Fruit fly (Drosophila melanogaster) whole organism, adult: Measurements from ENCODE around the gene Cmpk.

ENCODE experiments used
- CG14711 ChIP-seq: fragments of 200-800 bp; sonication (Bioruptor generic); optimal IDR thresholded peaks from 2 replicates; lab custom pipeline; 2018; ENCODE audit warnings: missing biosample characterization, mild to moderate bottlenecking, missing genetic modification characterization, moderate library complexity
- CG1620 ChIP-seq: fragments of 200-800 bp; sonication (Bioruptor generic); optimal IDR thresholded peaks from 2 replicates; lab custom pipeline; 2016; ENCODE audit warnings: missing biosample characterization, missing genetic modification characterization
- CG33017 ChIP-seq: fragments of 200-800 bp; sonication (Bioruptor generic); optimal IDR thresholded peaks from 2 replicates; lab custom pipeline; 2018; ENCODE audit warnings: missing biosample characterization, mild to moderate bottlenecking, missing genetic modification characterization, moderate library complexity
- CG7045 ChIP-seq: fragments of 200-800 bp; sonication (Bioruptor generic); optimal IDR thresholded peaks from 2 replicates; lab custom pipeline; 2017; ENCODE audit warnings: missing biosample characterization, mild to moderate bottlenecking, missing genetic modification characterization
- Crg-1 ChIP-seq: fragments of 200-800 bp; sonication (Bioruptor generic); optimal IDR thresholded peaks from 2 replicates; lab custom pipeline; 2016; ENCODE audit warnings: missing biosample characterization, missing genetic modification characterization
- bab1 ChIP-seq: fragments of 200-800 bp; sonication (Bioruptor generic); optimal IDR thresholded peaks from 3 replicates; lab custom pipeline; 2019; ENCODE audit warnings: missing biosample characterization, mild to moderate bottlenecking, missing genetic modification characterization, moderate library complexity
- cnc ChIP-seq, 2 experiments: fragments of >200 bp; optimal IDR thresholded peaks; 2 replicates each; lab custom pipeline; 2017
- tj ChIP-seq: fragments of 200-800 bp; sonication (Bioruptor generic); optimal IDR thresholded peaks from 3 replicates; lab custom pipeline; 2017; ENCODE audit warnings: missing biosample characterization, mild to moderate bottlenecking, missing genetic modification characterization, moderate library complexity

- TF ChIP-seq CG1620 (GFP tag; lab: Kevin White, UChicago), result no peak
- no peak for TF ChIP-seq cnc (optimal IDR thresholded peaks at IDR 0.05; lab: Kevin White, UChicago)
- TF ChIP-seq tj (GFP tag; lab: Kevin White, UChicago), result no peak
- TF ChIP-seq Crg-1 (GFP tag; lab: Kevin White, UChicago), result no peak
- TF ChIP-seq CG33017 (tag; lab: Kevin White, UChicago), result no peak
- TF ChIP-seq bab1 (GFP tag; lab: Kevin White, UChicago), result no peak
- no peak for TF ChIP-seq CG7045
- no peak for TF ChIP-seq CG14711 (tag; lab: Kevin White, UChicago)
These were observed 43.0 kb downstream of the Cmpk start for dm6 chr3R:26012288-26012687.
